Fruit fly (Drosophila melanogaster): ENCODE measurements around the gene sqd.

sqd gene

DNA sequence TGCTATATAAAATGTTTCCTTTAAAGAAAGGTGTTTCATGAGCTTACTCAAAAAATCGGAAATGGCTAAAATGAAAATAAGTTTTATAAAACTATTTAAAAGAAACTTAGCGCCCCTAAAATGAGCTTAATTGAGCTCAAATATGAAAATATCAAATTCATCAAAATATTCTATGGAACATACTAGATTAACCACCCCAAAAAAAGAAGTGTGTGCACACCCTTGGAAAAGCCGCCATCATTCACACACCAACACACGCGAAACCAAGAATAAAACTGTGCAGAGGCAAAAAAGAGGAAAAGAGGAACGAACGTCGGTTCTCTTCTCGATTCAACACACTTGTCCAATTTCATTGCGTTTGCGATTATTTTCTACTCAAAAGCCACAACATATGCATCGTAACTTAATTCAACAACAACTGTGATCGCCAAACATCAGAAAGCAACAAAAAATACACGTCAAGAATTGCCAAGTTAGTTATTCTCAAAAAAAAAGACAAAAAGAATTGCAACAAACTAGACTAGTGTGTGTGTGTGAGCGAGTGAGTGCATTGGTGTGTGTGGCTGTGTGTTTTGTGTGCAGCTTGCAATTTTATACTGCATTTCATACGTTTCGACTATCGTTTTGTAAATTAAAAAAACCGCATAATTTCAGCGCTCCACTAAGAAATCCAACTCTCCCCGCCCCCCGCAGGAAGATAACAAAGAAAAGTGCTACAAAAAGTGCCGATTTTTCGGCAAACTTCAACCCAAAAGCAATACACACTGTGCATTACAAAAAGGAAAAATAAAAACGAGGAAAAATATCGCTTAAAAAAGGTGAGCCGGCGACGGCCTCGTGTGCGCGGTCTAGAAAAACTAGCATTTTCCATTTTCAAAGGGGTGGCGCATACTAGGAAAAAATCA, 877 bp upstream of the sqd start, which contains the start of gene rin (continued):
- TF ChIP-seq Lim3 (GFP tag; IDR thresholded peaks at IDR 0.05) (no peak), ase (GFP tag; IDR thresholded peaks at IDR 0.05) (no peak), Hr3 (GFP tag; optimal IDR thresholded peaks at IDR 0.05) (no peak), CG9609 (GFP tag; optimal IDR thresholded peaks at IDR 0.05) (no peak), pzg (GFP tag; optimal IDR thresholded peaks at IDR 0.05) (peak; percentile 39), CG7271 (tag; optimal IDR thresholded peaks at IDR 0.05) (no peak), slp2 (GFP tag; optimal IDR thresholded peaks at IDR 0.05) (peak; percentile 5), CG2712 (tag; optimal IDR thresholded peaks at IDR 0.05) (no peak), peb (GFP tag; IDR thresholded peaks at IDR 0.05) (no peak), abd-A (tag; optimal IDR thresholded peaks at IDR 0.05) (no peak), gem (tag; optimal IDR thresholded peaks at IDR 0.05) (no peak), Dip2 (GFP tag; IDR thresholded peaks at IDR 0.05) (no peak), CG8388 (GFP tag; optimal IDR thresholded peaks at IDR 0.05) (no peak), Rfx (GFP tag; IDR thresholded peaks at IDR 0.05) (peak; percentile 30; the same call in 1 of the 2 replicates), CG12236 (GFP tag; optimal IDR thresholded peaks at IDR 0.05) (no peak), Side (GFP tag; optimal IDR thresholded peaks at IDR 0.05) (no peak), lbe (GFP tag; optimal IDR thresholded peaks at IDR 0.05) (no peak), CG8924 (tag; optimal IDR thresholded peaks at IDR 0.05) (no peak), cato (GFP tag; optimal IDR thresholded peaks at IDR 0.05; ENCODE audit: borderline replicate concordance) (no peak), Usf (GFP tag; optimal IDR thresholded peaks at IDR 0.05) (no peak), CG4730 (GFP tag; IDR thresholded peaks at IDR 0.05) (no peak), Mad (GFP tag; optimal IDR thresholded peaks at IDR 0.05) (no peak), slbo (GFP tag; IDR thresholded peaks at IDR 0.05) (peak; percentile 27; the same call in 1 of the 2 replicates), emc (GFP tag; optimal IDR thresholded peaks at IDR 0.05) (no peak), sens-2 (GFP tag; IDR thresholded peaks at IDR 0.05) (no peak), CG10147 (GFP tag; optimal IDR thresholded peaks at IDR 0.05) (no peak), Xbp1 (GFP tag; optimal IDR thresholded peaks at IDR 0.05) (no peak), lab (GFP tag; optimal IDR thresholded peaks at IDR 0.05) (no peak), ind (GFP tag; optimal IDR thresholded peaks at IDR 0.05) (no peak), ash1 (GFP tag; optimal IDR thresholded peaks at IDR 0.05) (no peak), CG6654 (GFP tag; optimal IDR thresholded peaks at IDR 0.05) (no peak), CG11504 (tag; optimal IDR thresholded peaks at IDR 0.05) (no peak), sqz (GFP tag; optimal IDR thresholded peaks at IDR 0.05) (peak; percentile 41), CG30403 (GFP tag; optimal IDR thresholded peaks at IDR 0.05) (no peak), CG14014 (GFP tag; IDR thresholded peaks at IDR 0.05) (no peak), hbn (GFP tag; IDR thresholded peaks at IDR 0.05; ENCODE audit: partially characterized antibody) (no peak), insv (GFP tag; optimal IDR thresholded peaks at IDR 0.05) (peak in 1 of 2 experiments; percentile 13), lov (optimal IDR thresholded peaks at IDR 0.05) (no peak), lov (GFP tag; IDR thresholded peaks at IDR 0.05) (no peak), dysf (GFP tag; IDR thresholded peaks at IDR 0.05) (no peak), CG2120 (GFP tag; optimal IDR thresholded peaks at IDR 0.05) (peak; percentile 34), rib (GFP tag; IDR thresholded peaks at IDR 0.05) (peak; percentile 39; the same call in 1 of the 2 replicates), grn (GFP tag; optimal IDR thresholded peaks at IDR 0.05) (no peak), Mes4 (GFP tag; optimal IDR thresholded peaks at IDR 0.05) (no peak), HHEX (GFP tag; optimal IDR thresholded peaks at IDR 0.05) (no peak), CG9932 (GFP tag; IDR thresholded peaks at IDR 0.05) (peak; percentile 71), CG34422 (GFP tag; IDR thresholded peaks at IDR 0.05) (peak; percentile 59; the same call in 1 of the 3 replicates), Hr39 (optimal IDR thresholded peaks at IDR 0.05) (no peak), CG14965 (GFP tag; optimal IDR thresholded peaks at IDR 0.05; ENCODE audit: borderline replicate concordance) (no peak), zfh1 (GFP tag; IDR thresholded peaks at IDR 0.05) (no peak)
